Fruit fly (Drosophila melanogaster): Measurements from ENCODE around the gene Mkrn1.

Mkrn1 gene

dm6 chr3L:21533270-21533948, at the start of gene Mkrn1 (continued):
- TF ChIP-seq ftz-f1 (GFP tag; optimal IDR thresholded peaks at IDR 0.05) = no peak
- TF ChIP-seq fu2 (GFP tag; optimal IDR thresholded peaks at IDR 0.05) = no peak
- TF ChIP-seq CG17361 (GFP tag; IDR thresholded peaks at IDR 0.05) = no peak; the same call in 2 of the 3 replicates
- TF ChIP-seq da (GFP tag; optimal IDR thresholded peaks at IDR 0.05) = no peak
- TF ChIP-seq CG10431 (GFP tag; optimal IDR thresholded peaks at IDR 0.05) = peak; percentile 2
- no peak for TF ChIP-seq chn (GFP tag; optimal IDR thresholded peaks at IDR 0.05)
- no peak for TF ChIP-seq Sry-β (GFP tag; optimal IDR thresholded peaks at IDR 0.05)
- peak; percentile 32 for TF ChIP-seq NC2β (GFP tag; optimal IDR thresholded peaks at IDR 0.05)
- TF ChIP-seq CG7271 (tag; optimal IDR thresholded peaks at IDR 0.05) = no peak
- TF ChIP-seq ase (GFP tag; IDR thresholded peaks at IDR 0.05) = no peak
- TF ChIP-seq ERR (GFP tag; optimal IDR thresholded peaks at IDR 0.05) = no peak
- TF ChIP-seq vvl (GFP tag; IDR thresholded peaks at IDR 0.05) = no peak
- peak; percentile 31 for TF ChIP-seq Ets97D (GFP tag; optimal IDR thresholded peaks at IDR 0.05)
- TF ChIP-seq CG42726 (GFP tag; IDR thresholded peaks at IDR 0.05; ENCODE audit: partially characterized antibody) = peak; percentile 51; the same call in 1 of the 2 replicates
- TF ChIP-seq CG16813 (GFP tag; IDR thresholded peaks at IDR 0.05; ENCODE audit: partially characterized antibody) = peak; percentile 94
- TF ChIP-seq Pdp1 (GFP tag; optimal IDR thresholded peaks at IDR 0.05) = peak in 1 of 2 experiments; percentile 21
- TF ChIP-seq CG8089 (GFP tag; optimal IDR thresholded peaks at IDR 0.05) = no peak
- TF ChIP-seq zf30C (GFP tag; optimal IDR thresholded peaks at IDR 0.05) = no peak
- no peak for TF ChIP-seq ap (GFP tag; IDR thresholded peaks at IDR 0.05)
- no peak for TF ChIP-seq dmrt11E (tag; optimal IDR thresholded peaks at IDR 0.05)
- TF ChIP-seq CG10366 (GFP tag; IDR thresholded peaks at IDR 0.05) = no peak
- TF ChIP-seq phol (tag; optimal IDR thresholded peaks at IDR 0.05) = peak; percentile 13
- TF ChIP-seq Side (GFP tag; optimal IDR thresholded peaks at IDR 0.05) = no peak
- no peak for TF ChIP-seq h (optimal IDR thresholded peaks at IDR 0.05)
- peak; percentile 34 for TF ChIP-seq Ets65A (GFP tag)
- no peak for TF ChIP-seq Hr39 (optimal IDR thresholded peaks at IDR 0.05)
- no peak for TF ChIP-seq psq (GFP tag; optimal IDR thresholded peaks at IDR 0.05)
- no peak for TF ChIP-seq CG2199 (GFP tag; IDR thresholded peaks at IDR 0.05)
- no peak for TF ChIP-seq CG16779 (GFP tag; IDR thresholded peaks at IDR 0.05)
- no peak for TF ChIP-seq Rx (GFP tag; IDR thresholded peaks at IDR 0.05)
- TF ChIP-seq tio (GFP tag; optimal IDR thresholded peaks at IDR 0.05) = no peak
- TF ChIP-seq Abd-B (GFP tag; optimal IDR thresholded peaks at IDR 0.05) = no peak
- no peak for TF ChIP-seq Nf-YC (tag; optimal IDR thresholded peaks at IDR 0.05)
- peak; percentile 65 for TF ChIP-seq CG2712 (tag; optimal IDR thresholded peaks at IDR 0.05)
- TF ChIP-seq HLH3B (GFP tag; IDR thresholded peaks at IDR 0.05) = no peak
- TF ChIP-seq grau (tag; optimal IDR thresholded peaks at IDR 0.05) = no peak
- no peak for TF ChIP-seq ac (GFP tag; optimal IDR thresholded peaks at IDR 0.05)
- TF ChIP-seq CG10979 (tag; optimal IDR thresholded peaks at IDR 0.05) = no peak
- TF ChIP-seq CG6683 (GFP tag; optimal IDR thresholded peaks at IDR 0.05) = no peak
- no peak for TF ChIP-seq TFAM (GFP tag; optimal IDR thresholded peaks at IDR 0.05)
- TF ChIP-seq E2f1 (GFP tag; IDR thresholded peaks at IDR 0.05) = no peak
- TF ChIP-seq Fer1 (GFP tag; optimal IDR thresholded peaks at IDR 0.05) = no peak
- TF ChIP-seq sna (GFP tag; IDR thresholded peaks at IDR 0.05; ENCODE audit: partially characterized antibody) = peak; percentile 69
- no peak for TF ChIP-seq Taf1 (GFP tag; IDR thresholded peaks at IDR 0.05)
- TF ChIP-seq tgo (GFP tag; IDR thresholded peaks at IDR 0.05) = no peak
- TF ChIP-seq CG17912 (GFP tag; optimal IDR thresholded peaks at IDR 0.05) = no peak
- no peak for TF ChIP-seq Mad (GFP tag; optimal IDR thresholded peaks at IDR 0.05)
- peak; percentile 58; the same call in 1 of the 2 replicates for TF ChIP-seq inv (GFP tag; IDR thresholded peaks at IDR 0.05; ENCODE audit: partially characterized antibody)
- no peak for TF ChIP-seq PHDP (tag; optimal IDR thresholded peaks at IDR 0.05)
- no peak for TF ChIP-seq ewg (GFP tag; optimal IDR thresholded peaks at IDR 0.05)
- peak; percentile 88 for TF ChIP-seq nerfin-2 (GFP tag; IDR thresholded peaks at IDR 0.05; ENCODE audit: partially characterized antibody)

Data from whole organism, embryonic.